Worm (Caenorhabditis elegans): ENCODE data around the gene C17B7.4.

ce11 chrV:3332023-3332422 is 7.1 kb upstream of the C17B7.4 start, which contains the start of gene C17B7.9:
- TF ChIP-seq nhr-77 (tag; optimal IDR thresholded peaks at IDR 0.05), result no peak
- TF ChIP-seq elt-1 (tag; optimal IDR thresholded peaks at IDR 0.05), result no peak
- no peak for TF ChIP-seq gmeb-1 (tag; optimal IDR thresholded peaks at IDR 0.05)
- no peak for TF ChIP-seq lsy-2 (tag; optimal IDR thresholded peaks at IDR 0.05)
- no peak for TF ChIP-seq Y55F3AM.14 (GFP tag; optimal IDR thresholded peaks at IDR 0.05)
- TF ChIP-seq nhr-10 (tag; optimal IDR thresholded peaks at IDR 0.05), result no peak
- no peak for TF ChIP-seq lin-13 (GFP tag; optimal IDR thresholded peaks at IDR 0.05)
- TF ChIP-seq lin-39 (tag; optimal IDR thresholded peaks at IDR 0.05), result no peak
- TF ChIP-seq nhr-11 (tag; optimal IDR thresholded peaks at IDR 0.05), result no peak

All from whole organism, L2 larva.